Fruit fly (Drosophila melanogaster) whole organism, embryonic: Measurements from ENCODE around the gene CG7367.

Source experiments
- Adf1 ChIP-seq: fragments of 200-800 bp; sonication (Bioruptor generic); IDR thresholded peaks from 2 replicates; pipeline ENCODE4 v1.3.6; 2022; ENCODE audit warnings: missing biosample characterization, missing genetic modification characterization
- BtbVII ChIP-seq: fragments of 200-800 bp; sonication (Bioruptor generic); optimal IDR thresholded peaks from 3 replicates; lab custom pipeline; 2017; ENCODE audit warnings: missing biosample characterization, mild to moderate bottlenecking, missing genetic modification characterization
- CG10147 ChIP-seq: fragments of 200-800 bp; sonication (Bioruptor generic); optimal IDR thresholded peaks from 2 replicates; lab custom pipeline; 2019; ENCODE audit warnings: missing biosample characterization, mild to moderate bottlenecking, missing genetic modification characterization, moderate library complexity
- CG10274 ChIP-seq: fragments of 200-800 bp; sonication (Bioruptor generic); optimal IDR thresholded peaks from 3 replicates; lab custom pipeline; 2017; ENCODE audit warnings: missing biosample characterization, mild to moderate bottlenecking, missing genetic modification characterization
- CG10431 ChIP-seq: fragments of 200-800 bp; sonication (Bioruptor generic); optimal IDR thresholded peaks from 3 replicates; lab custom pipeline; 2018; ENCODE audit warnings: missing biosample characterization, mild to moderate bottlenecking, missing genetic modification characterization
- CG10565 ChIP-seq: fragments of 200-800 bp; sonication (Bioruptor generic); optimal IDR thresholded peaks from 3 replicates; lab custom pipeline; 2016; ENCODE audit warnings: missing biosample characterization, mild to moderate bottlenecking, missing genetic modification characterization
- CG11504 ChIP-seq: fragments of 200-800 bp; sonication (Bioruptor generic); optimal IDR thresholded peaks from 3 replicates; lab custom pipeline; 2019; ENCODE audit warnings: missing biosample characterization, mild to moderate bottlenecking, missing genetic modification characterization, moderate library complexity
- CG11723 ChIP-seq: fragments of 200-800 bp; sonication (Bioruptor generic); optimal IDR thresholded peaks from 2 replicates; lab custom pipeline; 2017; ENCODE audit warnings: missing biosample characterization, mild to moderate bottlenecking, missing genetic modification characterization
- CG14860 ChIP-seq: fragments of 200-800 bp; sonication (Bioruptor generic); IDR thresholded peaks from 3 replicates; pipeline ENCODE4 v1.3.6; 2022; ENCODE audit warnings: missing biosample characterization, missing genetic modification characterization; ENCODE audit not compliant: partially characterized antibody
- CG14965 ChIP-seq: fragments of 200-800 bp; sonication (Bioruptor generic); optimal IDR thresholded peaks from 2 replicates; lab custom pipeline; 2016; ENCODE audit warnings: missing biosample characterization, missing genetic modification characterization, borderline replicate concordance
- CG15479 ChIP-seq: fragments of 200-800 bp; sonication (Bioruptor generic); optimal IDR thresholded peaks from 3 replicates; lab custom pipeline; 2019; ENCODE audit warnings: missing biosample characterization, mild to moderate bottlenecking, missing genetic modification characterization, moderate library complexity
- CG15514 ChIP-seq: fragments of 200-800 bp; sonication (Bioruptor generic); optimal IDR thresholded peaks from 3 replicates; lab custom pipeline; 2017; ENCODE audit warnings: missing biosample characterization, missing genetic modification characterization, mild to moderate bottlenecking, moderate library complexity, missing genetic modification reagents
- CG16815 ChIP-seq: fragments of 200-800 bp; sonication (Bioruptor generic); optimal IDR thresholded peaks from 3 replicates; lab custom pipeline; 2017; ENCODE audit warnings: missing biosample characterization, mild to moderate bottlenecking, missing genetic modification characterization
- CG17361 ChIP-seq: fragments of 200-800 bp; sonication (Bioruptor generic); IDR thresholded peaks from 3 replicates; pipeline ENCODE4 v1.3.6; 2022; ENCODE audit warnings: missing biosample characterization, missing genetic modification characterization
- CG17612 ChIP-seq: fragments of 200-800 bp; sonication (Bioruptor generic); IDR thresholded peaks from 2 replicates; pipeline ENCODE4 v1.3.6; 2022; ENCODE audit warnings: missing biosample characterization, missing genetic modification characterization
- CG17829 ChIP-seq: fragments of 200-800 bp; optimal IDR thresholded peaks from 2 replicates; lab custom pipeline; 2019; ENCODE audit warnings: missing biosample characterization, mild to moderate bottlenecking, missing genetic modification characterization, moderate library complexity
- CG17912 ChIP-seq: fragments of 200-800 bp; sonication (Bioruptor generic); optimal IDR thresholded peaks from 2 replicates; lab custom pipeline; 2018; ENCODE audit warnings: missing biosample characterization, mild to moderate bottlenecking, missing genetic modification characterization
- CG18599 ChIP-seq: fragments of 200-800 bp; sonication (Bioruptor generic); optimal IDR thresholded peaks from 3 replicates; lab custom pipeline; 2017; ENCODE audit warnings: missing biosample characterization, missing genetic modification characterization, mild to moderate bottlenecking, moderate library complexity, missing genetic modification reagents
- CG18619 ChIP-seq: fragments of 200-800 bp; sonication (Bioruptor generic); optimal IDR thresholded peaks from 3 replicates; lab custom pipeline; 2017; ENCODE audit warnings: missing biosample characterization, mild to moderate bottlenecking, missing genetic modification characterization
- CG2678 ChIP-seq: fragments of 200-800 bp; sonication (Bioruptor generic); optimal IDR thresholded peaks from 3 replicates; lab custom pipeline; 2019; ENCODE audit warnings: missing biosample characterization, mild to moderate bottlenecking, missing genetic modification characterization, moderate library complexity
- CG30020 ChIP-seq: fragments of 200-800 bp; optimal IDR thresholded peaks from 2 replicates; lab custom pipeline; 2019; ENCODE audit warnings: missing biosample characterization, mild to moderate bottlenecking, missing genetic modification characterization, moderate library complexity
- CG3281 ChIP-seq: fragments of 200-800 bp; sonication (Bioruptor generic); optimal IDR thresholded peaks from 3 replicates; lab custom pipeline; 2017; ENCODE audit warnings: missing biosample characterization, mild to moderate bottlenecking, missing genetic modification characterization
- CG4328 ChIP-seq: fragments of 200-800 bp; sonication (Bioruptor generic); optimal IDR thresholded peaks from 3 replicates; lab custom pipeline; 2017; ENCODE audit warnings: missing biosample characterization, missing genetic modification reagents, missing genetic modification characterization
- CG6689 ChIP-seq: fragments of 200-800 bp; sonication (Bioruptor generic); IDR thresholded peaks from 2 replicates; pipeline ENCODE4 v1.3.6; 2022; ENCODE audit warnings: missing biosample characterization, missing genetic modification characterization
- CG7556 ChIP-seq: fragments of 200-800 bp; sonication (Bioruptor generic); optimal IDR thresholded peaks from 2 replicates; lab custom pipeline; 2017; ENCODE audit warnings: missing biosample characterization, mild to moderate bottlenecking, missing genetic modification characterization
- Camta ChIP-seq: fragments of 200-800 bp; sonication (Bioruptor generic); optimal IDR thresholded peaks from 2 replicates; lab custom pipeline; 2016; ENCODE audit warnings: missing biosample characterization, missing genetic modification characterization
- D19B ChIP-seq: fragments of 200-800 bp; sonication (Bioruptor generic); optimal IDR thresholded peaks from 2 replicates; lab custom pipeline; 2017; ENCODE audit warnings: missing biosample characterization, mild to moderate bottlenecking, missing genetic modification characterization
- Dp ChIP-seq: fragments of 200-800 bp; sonication (Bioruptor generic); optimal IDR thresholded peaks from 2 replicates; lab custom pipeline; 2018; ENCODE audit warnings: missing biosample characterization, mild to moderate bottlenecking, missing genetic modification characterization, moderate library complexity
- Eip74EF ChIP-seq, 2 experiments: fragments of 200-800 bp in 1 of 2; fragments of >200 bp in 1 of 2; sonication (Bioruptor generic) in 1 of 2; optimal IDR thresholded peaks; 2 replicates each; lab custom pipeline; 2017 to 2019; ENCODE audit warnings: missing biosample characterization in 2 of 2, missing genetic modification characterization in 2 of 2, mild to moderate bottlenecking in 1 of 2, moderate library complexity in 1 of 2
- GATAe ChIP-seq: fragments of 200-800 bp; sonication (Bioruptor generic); conservative IDR thresholded peaks from 2 replicates; pipeline ENCODE4 v1.3.6; 2022; ENCODE audit warnings: missing biosample characterization, missing genetic modification characterization
- Hr3 ChIP-seq: fragments of 200-800 bp; sonication (Bioruptor generic); optimal IDR thresholded peaks from 3 replicates; lab custom pipeline; 2016; ENCODE audit warnings: missing biosample characterization, missing genetic modification characterization
- NFAT ChIP-seq: fragments of 200-800 bp; sonication (Bioruptor generic); IDR thresholded peaks from 2 replicates; pipeline ENCODE4 v1.3.6; 2022; ENCODE audit warnings: missing biosample characterization, missing genetic modification characterization
- Nf-YA ChIP-seq: fragments of 200-800 bp; sonication (Bioruptor generic); IDR thresholded peaks from 2 replicates; pipeline ENCODE4 v1.3.6; 2022; ENCODE audit warnings: missing biosample characterization, missing genetic modification characterization
- Rx ChIP-seq: fragments of 200-800 bp; sonication (Bioruptor generic); IDR thresholded peaks from 2 replicates; pipeline ENCODE4 v1.3.6; 2022; ENCODE audit warnings: missing biosample characterization, missing genetic modification characterization
- Spps ChIP-seq: fragments of 200-800 bp; sonication (Bioruptor generic); optimal IDR thresholded peaks from 2 replicates; lab custom pipeline; 2018; ENCODE audit warnings: missing biosample characterization, mild to moderate bottlenecking, missing genetic modification characterization
- az2 ChIP-seq: fragments of 200-800 bp; sonication (Bioruptor generic); optimal IDR thresholded peaks from 3 replicates; lab custom pipeline; 2016; ENCODE audit warnings: missing biosample characterization, missing genetic modification characterization
- bab2 ChIP-seq: fragments of 200-800 bp; sonication (Bioruptor generic); optimal IDR thresholded peaks from 2 replicates; lab custom pipeline; 2016; ENCODE audit warnings: missing biosample characterization, missing genetic modification characterization
- chn ChIP-seq: fragments of 200-800 bp; sonication (Bioruptor generic); optimal IDR thresholded peaks from 2 replicates; lab custom pipeline; 2016; ENCODE audit warnings: missing biosample characterization, missing genetic modification characterization
- ems ChIP-seq: fragments of 200-800 bp; sonication (Bioruptor generic); optimal IDR thresholded peaks from 3 replicates; lab custom pipeline; 2016; ENCODE audit warnings: missing biosample characterization, missing genetic modification characterization
- kah ChIP-seq: fragments of 200-800 bp; sonication (Bioruptor generic); optimal IDR thresholded peaks from 2 replicates; lab custom pipeline; 2018; ENCODE audit warnings: missing biosample characterization, mild to moderate bottlenecking, missing genetic modification characterization
- lola ChIP-seq, 3 experiments: fragments of >200 bp in 2 of 3; fragments of 200-800 bp in 1 of 3; sonication (Bioruptor generic) in 1 of 3; optimal IDR thresholded peaks; 2 replicates each; lab custom pipeline; 2017 to 2019; ENCODE audit warnings: missing biosample characterization in 3 of 3, missing genetic modification characterization in 3 of 3, mild to moderate bottlenecking in 1 of 3, moderate library complexity in 1 of 3
- luna ChIP-seq: fragments of 200-800 bp; sonication (Bioruptor generic); optimal IDR thresholded peaks from 2 replicates; lab custom pipeline; 2016; ENCODE audit warnings: missing biosample characterization, missing genetic modification characterization
- pzg ChIP-seq: fragments of 200-800 bp; sonication (Bioruptor generic); optimal IDR thresholded peaks from 3 replicates; lab custom pipeline; 2018; ENCODE audit warnings: missing biosample characterization, mild to moderate bottlenecking, missing genetic modification characterization, moderate library complexity
- scrt ChIP-seq: fragments of 200-800 bp; sonication (Bioruptor generic); optimal IDR thresholded peaks from 2 replicates; lab custom pipeline; 2018; ENCODE audit warnings: missing biosample characterization, mild to moderate bottlenecking, missing genetic modification characterization, moderate library complexity
- slp2 ChIP-seq: fragments of 200-800 bp; sonication (Bioruptor generic); optimal IDR thresholded peaks from 2 replicates; lab custom pipeline; 2016; ENCODE audit warnings: missing biosample characterization, missing genetic modification characterization
- tin ChIP-seq: fragments of 200-800 bp; sonication (Bioruptor generic); optimal IDR thresholded peaks from 3 replicates; lab custom pipeline; 2016; ENCODE audit warnings: missing biosample characterization, missing genetic modification characterization
- tio ChIP-seq: fragments of 200-800 bp; sonication (Bioruptor generic); optimal IDR thresholded peaks from 2 replicates; lab custom pipeline; 2017; ENCODE audit warnings: missing biosample characterization, missing genetic modification characterization, inconsistent platforms
- vnd ChIP-seq: fragments of 200-800 bp; sonication (Bioruptor generic); IDR thresholded peaks from 3 replicates; pipeline ENCODE4 v1.3.6; 2022; ENCODE audit warnings: missing biosample characterization, missing genetic modification characterization; ENCODE audit not compliant: partially characterized antibody
- vvl ChIP-seq: fragments of 200-800 bp; sonication (Bioruptor generic); IDR thresholded peaks from 2 replicates; pipeline ENCODE4 v1.3.6; 2022; ENCODE audit warnings: missing biosample characterization, missing genetic modification characterization

CG7367 gene

dm6 chr2L:8042645-8043281 is 3.2 kb upstream of the CG7367 start, which contains the start of gene RpL36A (continued):
- TF ChIP-seq CG18619 (GFP tag; lab: Kevin White, UChicago) (peak; percentile 70), vnd (GFP tag; lab: Robert Waterston, UW) (peak; percentile 83), bab2 (GFP tag; lab: Kevin White, UChicago) (no peak), CG11723 (GFP tag; lab: Kevin White, UChicago) (peak; percentile 46), Rx (GFP tag; lab: Robert Waterston, UW) (no peak), CG14965 (GFP tag; lab: Kevin White, UChicago) (no peak), Spps (tag; lab: Kevin White, UChicago) (no peak), CG7556 (no peak), CG10147 (no peak), CG17829 (tag; lab: Kevin White, UChicago) (peak; percentile 10), CG18599 (GFP tag; lab: Kevin White, UChicago) (no peak), CG17612 (GFP tag; lab: Robert Waterston, UW) (no peak), Eip74EF (GFP tag; optimal IDR thresholded peaks at IDR 0.05; lab: Kevin White, UChicago) (no peak), ems (GFP tag; lab: Kevin White, UChicago) (peak; percentile 41), vvl (peak; percentile 74), kah (GFP tag; lab: Kevin White, UChicago) (peak; percentile 44), CG10431 (GFP tag; lab: Kevin White, UChicago) (no peak), lola (GFP tag; optimal IDR thresholded peaks at IDR 0.05; lab: Kevin White, UChicago) (no peak), az2 (GFP tag; lab: Kevin White, UChicago) (no peak), CG14860 (GFP tag; lab: Robert Waterston, UW) (peak; percentile 81), CG15514 (GFP tag; lab: Kevin White, UChicago) (peak; percentile 52), NFAT (peak; percentile 82), slp2 (GFP tag; lab: Kevin White, UChicago) (peak; percentile 33), chn (GFP tag; lab: Kevin White, UChicago) (peak; percentile 54), Camta (GFP tag; lab: Kevin White, UChicago) (peak; percentile 43), CG10565 (no peak), CG2678 (tag; lab: Kevin White, UChicago) (no peak), luna (GFP tag; lab: Kevin White, UChicago) (peak; percentile 39), D19B (GFP tag; lab: Kevin White, UChicago) (no peak), CG4328 (GFP tag; lab: Kevin White, UChicago) (peak; percentile 55), GATAe (GFP tag; lab: Robert Waterston, UW) (0 out of 2 replicates have a peak, but pooled peaks have one; percentile 13), Dp (GFP tag; lab: Kevin White, UChicago) (peak; percentile 22), scrt (GFP tag; lab: Kevin White, UChicago) (no peak), CG10274 (no peak), tin (peak; percentile 40), BtbVII (peak; percentile 45), CG17361 (GFP tag; lab: Robert Waterston, UW) (no peak; the same call in 2 of the 3 replicates), CG30020 (tag; lab: Kevin White, UChicago) (peak; percentile 86), Hr3 (GFP tag; lab: Kevin White, UChicago) (no peak), CG16815 (GFP tag; lab: Kevin White, UChicago) (no peak), CG6689 (GFP tag; lab: Robert Waterston, UW) (peak; percentile 6; the same call in 1 of the 2 replicates), Adf1 (GFP tag; lab: Robert Waterston, UW) (peak; percentile 22; the same call in 1 of the 2 replicates), CG11504 (tag; lab: Kevin White, UChicago) (no peak), CG3281 (peak; percentile 68), CG17912 (GFP tag; lab: Kevin White, UChicago) (peak; percentile 72), CG15479 (no peak), pzg (GFP tag; lab: Kevin White, UChicago) (peak; percentile 75), tio (GFP tag; lab: Kevin White, UChicago) (no peak), Nf-YA (GFP tag; lab: Robert Waterston, UW) (0 out of 2 replicates have a peak, but pooled peaks have one; percentile 18)
